Fruit fly (Drosophila melanogaster): ENCODE data around the gene Sfp96F.
A peak's percentile ranks its signal among the peaks of the same experiment; 100 is the strongest.

Sfp96F gene

dm6 chr3R:25879324-25879766, 49.3 kb upstream of the Sfp96F start (continued):
- TF ChIP-seq CG32532 (GFP tag; IDR thresholded peaks at IDR 0.05): peak; percentile 86; the same call in 1 of the 2 replicates
- TF ChIP-seq CG4404 (GFP tag; IDR thresholded peaks at IDR 0.05): no peak
- TF ChIP-seq CG10565 (GFP tag; optimal IDR thresholded peaks at IDR 0.05): no peak
- no peak for TF ChIP-seq sr (GFP tag; IDR thresholded peaks at IDR 0.05)
- TF ChIP-seq CG3281 (GFP tag; optimal IDR thresholded peaks at IDR 0.05): peak; percentile 70
- peak; percentile 64 for TF ChIP-seq Hmx (GFP tag; optimal IDR thresholded peaks at IDR 0.05)
- TF ChIP-seq ranshi (GFP tag; IDR thresholded peaks at IDR 0.05): peak; percentile 85; the same call in 1 of the 2 replicates
- peak; percentile 63 for TF ChIP-seq jing (GFP tag; optimal IDR thresholded peaks at IDR 0.05)
- no peak for TF ChIP-seq br (optimal IDR thresholded peaks at IDR 0.05)
- TF ChIP-seq eve (GFP tag; optimal IDR thresholded peaks at IDR 0.05): peak in 1 of 2 experiments; percentile 81
- TF ChIP-seq Side (GFP tag; optimal IDR thresholded peaks at IDR 0.05): peak; percentile 43
- no peak for TF ChIP-seq Elba2 (GFP tag; optimal IDR thresholded peaks at IDR 0.05)
- TF ChIP-seq Oaz (GFP tag; IDR thresholded peaks at IDR 0.05): peak; percentile 63
- TF ChIP-seq CG6689 (GFP tag; IDR thresholded peaks at IDR 0.05): peak; percentile 74
- peak; percentile 4 for TF ChIP-seq Sry-β (GFP tag; optimal IDR thresholded peaks at IDR 0.05)
- no peak for TF ChIP-seq CG10462 (GFP tag; optimal IDR thresholded peaks at IDR 0.05)
- TF ChIP-seq Doc2 (GFP tag; IDR thresholded peaks at IDR 0.05): no peak
- peak; percentile 64 for TF ChIP-seq Camta (GFP tag; optimal IDR thresholded peaks at IDR 0.05)
- TF ChIP-seq ci (GFP tag; IDR thresholded peaks at IDR 0.05): peak; percentile 86; the same call in 2 of the 3 replicates
- peak; percentile 74 for TF ChIP-seq Fer3 (tag; optimal IDR thresholded peaks at IDR 0.05)
- peak; percentile 71 for TF ChIP-seq CG13624 (GFP tag; optimal IDR thresholded peaks at IDR 0.05)
- TF ChIP-seq esg (GFP tag; conservative IDR thresholded peaks at IDR 0.05): peak; percentile 66
- peak; percentile 74 for TF ChIP-seq CG10267 (tag; optimal IDR thresholded peaks at IDR 0.05)
- peak; percentile 42 for TF ChIP-seq CG30431 (GFP tag; optimal IDR thresholded peaks at IDR 0.05)
- peak; percentile 36 for TF ChIP-seq exex (tag; optimal IDR thresholded peaks at IDR 0.05)
- peak; percentile 25 for TF ChIP-seq CG12236 (GFP tag; optimal IDR thresholded peaks at IDR 0.05)
- no peak for TF ChIP-seq D (optimal IDR thresholded peaks at IDR 0.05)
- peak; percentile 80 for TF ChIP-seq D (GFP tag; optimal IDR thresholded peaks at IDR 0.05)
- TF ChIP-seq CG17328 (GFP tag; IDR thresholded peaks at IDR 0.05): peak; percentile 83
- TF ChIP-seq ash1 (GFP tag; optimal IDR thresholded peaks at IDR 0.05): no peak
- 0 out of 3 replicates have a peak, but pooled peaks have one; percentile 30 for TF ChIP-seq C15 (GFP tag; IDR thresholded peaks at IDR 0.05)
- peak; percentile 85 for TF ChIP-seq az2 (GFP tag; optimal IDR thresholded peaks at IDR 0.05)
- TF ChIP-seq CG6854 (GFP tag; optimal IDR thresholded peaks at IDR 0.05): peak; percentile 57
- TF ChIP-seq CG10274 (GFP tag; optimal IDR thresholded peaks at IDR 0.05): peak; percentile 12
- TF ChIP-seq CG15011 (GFP tag; optimal IDR thresholded peaks at IDR 0.05): peak; percentile 25
- TF ChIP-seq Xrp1 (GFP tag; IDR thresholded peaks at IDR 0.05): peak; percentile 83
- TF ChIP-seq Lim3 (GFP tag; IDR thresholded peaks at IDR 0.05): no peak
- peak in 1 of 2 experiments; percentile 67 for TF ChIP-seq Eip74EF (GFP tag; optimal IDR thresholded peaks at IDR 0.05)
- TF ChIP-seq disco-r (GFP tag; optimal IDR thresholded peaks at IDR 0.05): no peak
- peak in 1 of 2 experiments; percentile 48 for TF ChIP-seq Hr78 (GFP tag; optimal IDR thresholded peaks at IDR 0.05)
- peak; percentile 72 for TF ChIP-seq ap (GFP tag; IDR thresholded peaks at IDR 0.05)
- TF ChIP-seq CG18619 (GFP tag; optimal IDR thresholded peaks at IDR 0.05): peak; percentile 60
- TF ChIP-seq croc (GFP tag; conservative IDR thresholded peaks at IDR 0.05): peak; percentile 68; the same call in 2 of the 3 replicates
- TF ChIP-seq CG5245 (GFP tag; optimal IDR thresholded peaks at IDR 0.05): peak; percentile 60
- peak; percentile 53 for TF ChIP-seq CG1647 (GFP tag; optimal IDR thresholded peaks at IDR 0.05)
- TF ChIP-seq btn (GFP tag; optimal IDR thresholded peaks at IDR 0.05): peak; percentile 50
- peak; percentile 19 for TF ChIP-seq Antp (GFP tag; optimal IDR thresholded peaks at IDR 0.05)
- peak; percentile 54 for TF ChIP-seq CG17568 (GFP tag; optimal IDR thresholded peaks at IDR 0.05)
- peak; percentile 62 for TF ChIP-seq gcm (GFP tag; optimal IDR thresholded peaks at IDR 0.05)
- TF ChIP-seq ftz-f1 (GFP tag; optimal IDR thresholded peaks at IDR 0.05): no peak
- no peak; the same call in 1 of the 2 replicates for TF ChIP-seq ara (GFP tag; IDR thresholded peaks at IDR 0.05)
- no peak for TF ChIP-seq luna (GFP tag; optimal IDR thresholded peaks at IDR 0.05)

Data from whole organism, embryonic.